Fruit fly (Drosophila melanogaster): ENCODE results near the gene GAA1.

GAA1 gene

DNA sequence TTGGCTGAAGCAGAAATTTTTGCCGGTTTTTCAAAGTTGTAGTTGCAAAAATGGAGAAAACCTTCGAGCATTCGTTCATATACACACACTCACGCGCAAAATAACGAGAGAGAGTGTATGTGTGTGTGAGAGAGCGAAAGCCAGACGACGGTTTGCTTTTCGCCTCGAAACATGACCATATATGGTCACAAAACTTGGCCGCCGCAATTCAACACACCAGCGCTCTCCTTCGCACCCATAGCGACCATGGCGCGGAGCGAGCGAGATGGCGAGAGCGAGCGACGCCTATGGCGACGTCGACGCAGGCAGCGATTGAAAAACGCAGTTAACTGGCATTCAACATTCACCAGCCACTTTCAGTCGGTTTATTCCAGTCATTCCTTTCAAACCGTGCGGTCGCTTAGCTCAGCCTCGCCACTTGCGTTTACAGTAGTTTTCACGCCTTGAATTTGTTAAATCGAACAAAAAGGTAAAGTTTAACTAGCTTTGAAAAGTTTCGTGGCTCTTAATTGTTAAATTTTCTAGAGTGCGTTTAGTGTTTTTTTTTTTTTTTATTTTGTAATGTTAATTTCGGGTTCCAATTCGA lies 28.6 kb upstream of the GAA1 start (continued):
- no peak for TF ChIP-seq Hr39 (optimal IDR thresholded peaks at IDR 0.05)
- TF ChIP-seq CG18619 (GFP tag; optimal IDR thresholded peaks at IDR 0.05): no peak
- TF ChIP-seq tgo (GFP tag; IDR thresholded peaks at IDR 0.05): no peak
- peak; percentile 43 for TF ChIP-seq CG13894 (tag; optimal IDR thresholded peaks at IDR 0.05)
- peak; percentile 36 for TF ChIP-seq wek (GFP tag; optimal IDR thresholded peaks at IDR 0.05)
- peak; percentile 65 for TF ChIP-seq Trl (optimal IDR thresholded peaks at IDR 0.05)
- peak; percentile 29 for TF ChIP-seq Trl (GFP tag; optimal IDR thresholded peaks at IDR 0.05)
- 0 out of 2 replicates have a peak, but pooled peaks have one; percentile 11 for TF ChIP-seq CG11696 (GFP tag; IDR thresholded peaks at IDR 0.05)
- 0 out of 3 replicates have a peak, but pooled peaks have one; percentile 8 for TF ChIP-seq sr (GFP tag; IDR thresholded peaks at IDR 0.05)
- TF ChIP-seq Oli (tag; optimal IDR thresholded peaks at IDR 0.05): no peak
- TF ChIP-seq CG3407 (GFP tag; optimal IDR thresholded peaks at IDR 0.05): peak; percentile 2
- TF ChIP-seq CG5953 (GFP tag; IDR thresholded peaks at IDR 0.05): no peak
- TF ChIP-seq CG10321 (GFP tag; IDR thresholded peaks at IDR 0.05): peak; percentile 95
- no peak for TF ChIP-seq lov (optimal IDR thresholded peaks at IDR 0.05)
- TF ChIP-seq lov (GFP tag; IDR thresholded peaks at IDR 0.05): no peak
- peak; percentile 29; the same call in 1 of the 2 replicates for TF ChIP-seq ara (GFP tag; IDR thresholded peaks at IDR 0.05)
- TF ChIP-seq Antp (GFP tag; optimal IDR thresholded peaks at IDR 0.05): peak; percentile 25
- 0 out of 2 replicates have a peak, but pooled peaks have one; percentile 18 for TF ChIP-seq CG32532 (GFP tag; IDR thresholded peaks at IDR 0.05)
- peak; percentile 33 for TF ChIP-seq Side (GFP tag; optimal IDR thresholded peaks at IDR 0.05)
- TF ChIP-seq ato (GFP tag; IDR thresholded peaks at IDR 0.05; ENCODE audit: partially characterized antibody): 0 out of 2 replicates have a peak, but pooled peaks have one; percentile 20
- no peak for TF ChIP-seq HLH3B (GFP tag; IDR thresholded peaks at IDR 0.05)
- no peak for TF ChIP-seq cad (GFP tag; optimal IDR thresholded peaks at IDR 0.05)
- peak; percentile 71; the same call in 2 of the 3 replicates for TF ChIP-seq CG34422 (GFP tag; IDR thresholded peaks at IDR 0.05)
- TF ChIP-seq CG3847 (GFP tag; IDR thresholded peaks at IDR 0.05): peak; percentile 31
- TF ChIP-seq Fer1 (GFP tag; optimal IDR thresholded peaks at IDR 0.05): peak; percentile 29
- peak; percentile 4 for TF ChIP-seq corto (GFP tag; optimal IDR thresholded peaks at IDR 0.05)
- no peak for TF ChIP-seq prd (optimal IDR thresholded peaks at IDR 0.05)
- TF ChIP-seq prd (GFP tag; IDR thresholded peaks at IDR 0.05): 0 out of 3 replicates have a peak, but pooled peaks have one; percentile 32
- no peak for TF ChIP-seq CG12299 (tag; optimal IDR thresholded peaks at IDR 0.05)
- 0 out of 3 replicates have a peak, but pooled peaks have one; percentile 22 for TF ChIP-seq knrl (GFP tag; IDR thresholded peaks at IDR 0.05; ENCODE audit: partially characterized antibody)
- TF ChIP-seq PHDP (tag; optimal IDR thresholded peaks at IDR 0.05): peak; percentile 15
- TF ChIP-seq hth (optimal IDR thresholded peaks at IDR 0.05): no peak
- TF ChIP-seq Hmx (GFP tag; optimal IDR thresholded peaks at IDR 0.05): no peak
- peak; percentile 37; the same call in 1 of the 3 replicates for TF ChIP-seq zfh1 (GFP tag; IDR thresholded peaks at IDR 0.05)
- peak; percentile 72 for TF ChIP-seq lab (GFP tag; optimal IDR thresholded peaks at IDR 0.05)
- TF ChIP-seq CG11504 (tag; optimal IDR thresholded peaks at IDR 0.05): peak; percentile 24
- no peak for TF ChIP-seq usp (GFP tag; optimal IDR thresholded peaks at IDR 0.05)
- TF ChIP-seq CG9437 (GFP tag; optimal IDR thresholded peaks at IDR 0.05): no peak
- TF ChIP-seq odd (GFP tag; optimal IDR thresholded peaks at IDR 0.05): no peak
- no peak for TF ChIP-seq tna (GFP tag; IDR thresholded peaks at IDR 0.05; ENCODE audit: partially characterized antibody)
- TF ChIP-seq amos (GFP tag; IDR thresholded peaks at IDR 0.05; ENCODE audit: partially characterized antibody): peak; percentile 11; the same call in 1 of the 2 replicates
- TF ChIP-seq Bgb (GFP tag; IDR thresholded peaks at IDR 0.05; ENCODE audit: partially characterized antibody): peak; percentile 45; the same call in 1 of the 2 replicates
- TF ChIP-seq peb (GFP tag; IDR thresholded peaks at IDR 0.05): no peak
- TF ChIP-seq CG30020 (tag; optimal IDR thresholded peaks at IDR 0.05): no peak
- no peak for TF ChIP-seq pho (GFP tag; optimal IDR thresholded peaks at IDR 0.05)
- TF ChIP-seq CG4282 (GFP tag; optimal IDR thresholded peaks at IDR 0.05): peak; percentile 20
- TF ChIP-seq Vsx1 (GFP tag; optimal IDR thresholded peaks at IDR 0.05): peak; percentile 29
- TF ChIP-seq CG32767 (GFP tag; IDR thresholded peaks at IDR 0.05): peak; percentile 60
- TF ChIP-seq CG9609 (GFP tag; optimal IDR thresholded peaks at IDR 0.05): peak; percentile 26
- peak; percentile 17 for TF ChIP-seq D19A (tag; optimal IDR thresholded peaks at IDR 0.05)
- TF ChIP-seq Tbp (GFP tag; optimal IDR thresholded peaks at IDR 0.05): no peak

Data from whole organism, embryonic.